Worm (Caenorhabditis elegans) whole organism, L1 larva: Measurements from ENCODE around the gene col-39.

Source experiments
- elt-3 ChIP-seq, 6 experiments: fragments of 150-350 bp in 1 of 6; sonication (generic microtip); optimal IDR thresholded peaks; 2 replicates each; lab custom pipeline; 2017 to 2018; ENCODE audit warnings: missing biosample characterization in 6 of 6, missing genetic modification characterization in 6 of 6, inconsistent platforms in 1 of 6
- lin-35 ChIP-seq, 2 experiments: fragments of 150-350 bp; optimal IDR thresholded peaks; 2 replicates each; lab custom pipeline; 2014; ENCODE audit warnings: missing biosample characterization in 2 of 2, missing genetic modification characterization in 2 of 2, missing genetic modification reagents in 2 of 2
- lsy-2 ChIP-seq, 2 experiments: fragments of 150-350 bp; optimal IDR thresholded peaks; 2 replicates each; lab custom pipeline; 2014; ENCODE audit warnings: missing biosample characterization in 2 of 2, missing genetic modification characterization in 2 of 2
- nhr-237 ChIP-seq: fragments of 150-350 bp; optimal IDR thresholded peaks from 2 replicates; lab custom pipeline; 2014; ENCODE audit warnings: missing biosample characterization, missing genetic modification characterization
- skn-1 ChIP-seq: fragments of 150-350 bp; optimal IDR thresholded peaks from 2 replicates; lab custom pipeline; 2014; ENCODE audit warnings: missing biosample characterization, missing genetic modification characterization

- TF ChIP-seq elt-3 (tag; optimal IDR thresholded peaks at IDR 0.05; lab: Kevin White, UChicago) (no peak), skn-1 (tag; lab: Kevin White, UChicago) (no peak), nhr-237 (tag; lab: Kevin White, UChicago) (no peak), lsy-2 (tag; optimal IDR thresholded peaks at IDR 0.05; lab: Kevin White, UChicago) (no peak), lin-35 (GFP tag; optimal IDR thresholded peaks at IDR 0.05; lab: Kevin White, UChicago) (no peak)
Measured at ce11 chrII:10684954-10685353, 19.8 kb upstream of the col-39 start.
